Fruit fly (Drosophila melanogaster) whole organism, embryonic: ENCODE results near the gene mv.
A peak's percentile ranks its signal among the peaks of the same experiment; 100 is the strongest.

Experiments used
- Adf1 ChIP-seq: fragments of 200-800 bp; sonication (Bioruptor generic); IDR thresholded peaks from 2 replicates; pipeline ENCODE4 v1.3.6; 2022; ENCODE audit warnings: missing biosample characterization, missing genetic modification characterization
- Atf-2 ChIP-seq: fragments of 200-800 bp; sonication (Bioruptor generic); optimal IDR thresholded peaks from 2 replicates; lab custom pipeline; 2016; ENCODE audit warnings: missing biosample characterization, missing genetic modification characterization
- B-H1 ChIP-seq: fragments of 200-800 bp; sonication (Bioruptor generic); IDR thresholded peaks from 3 replicates; pipeline ENCODE4 v1.3.6; 2022; ENCODE audit warnings: missing biosample characterization, missing genetic modification characterization
- Bgb ChIP-seq: fragments of 200-800 bp; sonication (Bioruptor generic); IDR thresholded peaks from 2 replicates; pipeline ENCODE4 v1.3.6; 2022; ENCODE audit warnings: missing biosample characterization, missing genetic modification characterization; ENCODE audit not compliant: partially characterized antibody
- CG12236 ChIP-seq: fragments of 200-800 bp; sonication (Bioruptor generic); optimal IDR thresholded peaks from 2 replicates; lab custom pipeline; 2016; ENCODE audit warnings: missing biosample characterization, missing genetic modification characterization
- CG13775 ChIP-seq: fragments of 200-800 bp; sonication (Bioruptor generic); optimal IDR thresholded peaks from 3 replicates; lab custom pipeline; 2017; ENCODE audit warnings: missing biosample characterization, mild to moderate bottlenecking, missing genetic modification characterization
- CG14710 ChIP-seq: fragments of 200-800 bp; sonication (Bioruptor generic); optimal IDR thresholded peaks from 3 replicates; lab custom pipeline; 2019; ENCODE audit warnings: missing biosample characterization, mild to moderate bottlenecking, missing genetic modification characterization, moderate library complexity
- CG1529 ChIP-seq: fragments of 200-800 bp; sonication (Bioruptor generic); optimal IDR thresholded peaks from 3 replicates; lab custom pipeline; 2018; ENCODE audit warnings: missing biosample characterization, missing genetic modification characterization
- CG18764 ChIP-seq: fragments of 200-800 bp; sonication (Bioruptor generic); optimal IDR thresholded peaks from 3 replicates; lab custom pipeline; 2016; ENCODE audit warnings: missing biosample characterization, missing genetic modification characterization
- CG2712 ChIP-seq: fragments of 200-800 bp; optimal IDR thresholded peaks from 3 replicates; lab custom pipeline; 2019; ENCODE audit warnings: missing biosample characterization, mild to moderate bottlenecking, missing genetic modification characterization, moderate library complexity
- CG32532 ChIP-seq: fragments of 200-800 bp; sonication (Bioruptor generic); IDR thresholded peaks from 2 replicates; pipeline ENCODE4 v1.3.6; 2022; ENCODE audit warnings: missing biosample characterization, missing genetic modification characterization
- CG32767 ChIP-seq: fragments of 200-800 bp; sonication (Bioruptor generic); IDR thresholded peaks from 2 replicates; pipeline ENCODE4 v1.3.6; 2022; ENCODE audit warnings: missing biosample characterization, missing genetic modification characterization
- CG3407 ChIP-seq: fragments of 200-800 bp; sonication (Bioruptor generic); optimal IDR thresholded peaks from 2 replicates; lab custom pipeline; 2018; ENCODE audit warnings: missing biosample characterization, mild to moderate bottlenecking, missing genetic modification characterization
- CG3838 ChIP-seq: fragments of 200-800 bp; sonication (Bioruptor generic); optimal IDR thresholded peaks from 3 replicates; lab custom pipeline; 2016; ENCODE audit warnings: missing biosample characterization, missing genetic modification characterization
- CG4707 ChIP-seq: fragments of 200-800 bp; sonication (Bioruptor generic); optimal IDR thresholded peaks from 2 replicates; lab custom pipeline; 2018; ENCODE audit warnings: missing biosample characterization, mild to moderate bottlenecking, missing genetic modification characterization, moderate library complexity
- CG6272 ChIP-seq: fragments of 200-800 bp; sonication (Bioruptor generic); IDR thresholded peaks from 2 replicates; pipeline ENCODE4 v1.3.6; 2022; ENCODE audit warnings: missing biosample characterization, missing genetic modification characterization
- CG6689 ChIP-seq: fragments of 200-800 bp; sonication (Bioruptor generic); IDR thresholded peaks from 2 replicates; pipeline ENCODE4 v1.3.6; 2022; ENCODE audit warnings: missing biosample characterization, missing genetic modification characterization
- CG6854 ChIP-seq: fragments of 200-800 bp; sonication (Bioruptor generic); optimal IDR thresholded peaks from 3 replicates; lab custom pipeline; 2017; ENCODE audit warnings: missing biosample characterization, mild to moderate bottlenecking, missing genetic modification characterization
- CG7745 ChIP-seq: fragments of 200-800 bp; sonication (Bioruptor generic); optimal IDR thresholded peaks from 2 replicates; lab custom pipeline; 2018; ENCODE audit warnings: missing biosample characterization, mild to moderate bottlenecking, missing genetic modification characterization, moderate library complexity
- CG8944 ChIP-seq: fragments of 200-800 bp; sonication (Bioruptor generic); optimal IDR thresholded peaks from 3 replicates; lab custom pipeline; 2016; ENCODE audit warnings: missing biosample characterization, missing genetic modification characterization
- CG9437 ChIP-seq: fragments of 200-800 bp; sonication (Bioruptor generic); optimal IDR thresholded peaks from 2 replicates; lab custom pipeline; 2018; ENCODE audit warnings: missing biosample characterization, mild to moderate bottlenecking, missing genetic modification characterization
- Dek ChIP-seq: fragments of 200-800 bp; sonication (Bioruptor generic); optimal IDR thresholded peaks from 3 replicates; lab custom pipeline; 2019; ENCODE audit warnings: missing biosample characterization, mild to moderate bottlenecking, missing genetic modification characterization, moderate library complexity
- Dref ChIP-seq: fragments of 200-800 bp; sonication (Bioruptor generic); IDR thresholded peaks from 2 replicates; pipeline ENCODE4 v1.3.6; 2022; ENCODE audit warnings: missing biosample characterization, missing genetic modification characterization
- Drgx ChIP-seq: fragments of 200-800 bp; sonication (Bioruptor generic); IDR thresholded peaks from 2 replicates; pipeline ENCODE4 v1.3.6; 2022; ENCODE audit warnings: missing biosample characterization, missing genetic modification characterization
- GATAe ChIP-seq: fragments of 200-800 bp; sonication (Bioruptor generic); conservative IDR thresholded peaks from 2 replicates; pipeline ENCODE4 v1.3.6; 2022; ENCODE audit warnings: missing biosample characterization, missing genetic modification characterization
- Gug ChIP-seq: fragments of 200-800 bp; sonication (Bioruptor generic); IDR thresholded peaks from 4 replicates; pipeline ENCODE4 v1.3.6; 2022; ENCODE audit warnings: missing biosample characterization, missing genetic modification characterization
- Hand ChIP-seq: fragments of 200-800 bp; sonication (Bioruptor generic); optimal IDR thresholded peaks from 2 replicates; lab custom pipeline; 2017; ENCODE audit warnings: mild to moderate bottlenecking, missing biosample characterization, missing genetic modification reagents, missing genetic modification characterization
- HmgZ ChIP-seq: fragments of 200-800 bp; sonication (Bioruptor generic); optimal IDR thresholded peaks from 2 replicates; lab custom pipeline; 2018; ENCODE audit warnings: missing biosample characterization, mild to moderate bottlenecking, missing genetic modification characterization
- Hsf ChIP-seq: fragments of 200-800 bp; sonication (Bioruptor generic); optimal IDR thresholded peaks from 3 replicates; lab custom pipeline; 2016; ENCODE audit warnings: missing biosample characterization, missing genetic modification characterization
- Scr ChIP-seq: fragments of 200-800 bp; sonication (Bioruptor generic); IDR thresholded peaks from 2 replicates; pipeline ENCODE4 v1.3.6; 2022; ENCODE audit warnings: missing biosample characterization, missing genetic modification characterization; ENCODE audit not compliant: partially characterized antibody
- Sry-β ChIP-seq: fragments of 200-800 bp; sonication (Bioruptor generic); optimal IDR thresholded peaks from 2 replicates; lab custom pipeline; 2018; ENCODE audit warnings: missing biosample characterization, mild to moderate bottlenecking, missing genetic modification characterization, moderate library complexity
- Vsx1 ChIP-seq: fragments of 200-800 bp; sonication (Bioruptor generic); optimal IDR thresholded peaks from 2 replicates; lab custom pipeline; 2017; ENCODE audit warnings: missing biosample characterization, mild to moderate bottlenecking, missing genetic modification characterization, missing genetic modification reagents
- bigmax ChIP-seq: fragments of 200-800 bp; sonication (Bioruptor generic); optimal IDR thresholded peaks from 2 replicates; lab custom pipeline; 2018; ENCODE audit warnings: missing biosample characterization, mild to moderate bottlenecking, missing genetic modification characterization
- corto ChIP-seq: fragments of 200-800 bp; sonication (Bioruptor generic); optimal IDR thresholded peaks from 2 replicates; lab custom pipeline; 2016; ENCODE audit warnings: missing biosample characterization, mild to moderate bottlenecking, missing genetic modification characterization, moderate library complexity
- crc ChIP-seq: fragments of 200-800 bp; sonication (Bioruptor generic); optimal IDR thresholded peaks from 2 replicates; lab custom pipeline; 2016; ENCODE audit warnings: missing biosample characterization, missing genetic modification characterization
- dpn ChIP-seq, 2 experiments: fragments of 200-800 bp; sonication (Bioruptor generic); optimal IDR thresholded peaks; 3 replicates each; lab custom pipeline; 2016; ENCODE audit warnings: missing biosample characterization in 2 of 2, missing genetic modification characterization in 2 of 2
- ems ChIP-seq: fragments of 200-800 bp; sonication (Bioruptor generic); optimal IDR thresholded peaks from 3 replicates; lab custom pipeline; 2016; ENCODE audit warnings: missing biosample characterization, missing genetic modification characterization
- exex ChIP-seq: fragments of 200-800 bp; sonication (Bioruptor generic); optimal IDR thresholded peaks from 4 replicates; lab custom pipeline; 2018; ENCODE audit warnings: missing biosample characterization, mild to moderate bottlenecking, missing genetic modification characterization, moderate library complexity
- fd96Cb ChIP-seq: fragments of 200-800 bp; sonication (Bioruptor generic); optimal IDR thresholded peaks from 2 replicates; lab custom pipeline; 2018; ENCODE audit warnings: missing biosample characterization, mild to moderate bottlenecking, missing genetic modification characterization, moderate library complexity
- fru ChIP-seq: fragments of >200 bp; optimal IDR thresholded peaks from 2 replicates; lab custom pipeline; 2017
- gt ChIP-seq: fragments of 200-800 bp; sonication (Bioruptor generic); IDR thresholded peaks from 2 replicates; pipeline ENCODE4 v1.3.6; 2022; ENCODE audit warnings: missing biosample characterization, missing genetic modification characterization
- hth ChIP-seq: fragments of >200 bp; optimal IDR thresholded peaks from 2 replicates; lab custom pipeline; 2017; ENCODE audit warnings: inconsistent platforms
- nerfin-1 ChIP-seq: fragments of 200-800 bp; sonication (Bioruptor generic); optimal IDR thresholded peaks from 3 replicates; lab custom pipeline; 2019; ENCODE audit warnings: missing biosample characterization, mild to moderate bottlenecking, missing genetic modification characterization, moderate library complexity
- peb ChIP-seq: fragments of 200-800 bp; sonication (Bioruptor generic); IDR thresholded peaks from 2 replicates; pipeline ENCODE4 v1.3.6; 2022; ENCODE audit warnings: missing biosample characterization, missing genetic modification characterization
- pita ChIP-seq: fragments of 200-800 bp; sonication (Bioruptor generic); optimal IDR thresholded peaks from 2 replicates; lab custom pipeline; 2017; ENCODE audit warnings: missing biosample characterization, mild to moderate bottlenecking, missing genetic modification characterization
- salm ChIP-seq: fragments of 200-800 bp; sonication (Bioruptor generic); optimal IDR thresholded peaks from 2 replicates; lab custom pipeline; 2018; ENCODE audit warnings: missing biosample characterization, mild to moderate bottlenecking, missing genetic modification characterization
- sim ChIP-seq: fragments of 200-800 bp; sonication (Bioruptor generic); IDR thresholded peaks from 2 replicates; pipeline ENCODE4 v1.3.6; 2022; ENCODE audit warnings: missing biosample characterization, missing genetic modification characterization
- sr ChIP-seq: fragments of 200-800 bp; sonication (Bioruptor generic); IDR thresholded peaks from 3 replicates; pipeline ENCODE4 v1.3.6; 2022; ENCODE audit warnings: missing biosample characterization, missing genetic modification characterization
- sug ChIP-seq: fragments of 200-800 bp; optimal IDR thresholded peaks from 2 replicates; lab custom pipeline; 2019; ENCODE audit warnings: missing biosample characterization, mild to moderate bottlenecking, missing genetic modification characterization, moderate library complexity
- tap ChIP-seq: fragments of 200-800 bp; optimal IDR thresholded peaks from 3 replicates; lab custom pipeline; 2019; ENCODE audit warnings: missing biosample characterization, mild to moderate bottlenecking, missing genetic modification characterization, moderate library complexity
- vfl ChIP-seq: fragments of 200-800 bp; sonication (Bioruptor generic); optimal IDR thresholded peaks from 2 replicates; lab custom pipeline; 2016; ENCODE audit warnings: missing biosample characterization, missing genetic modification characterization

mv gene

dm6 chr3L:1969539-1970337 lies 5.8 kb upstream of the mv start, which contains the start of gene CG1927 (continued):
- TF ChIP-seq CG6272 (GFP tag; lab: Robert Waterston, UW) (no peak), CG18764 (no peak), CG1529 (GFP tag; lab: Kevin White, UChicago) (no peak), Dref (GFP tag; lab: Robert Waterston, UW) (no peak), CG4707 (GFP tag; lab: Kevin White, UChicago) (no peak), CG32767 (GFP tag; lab: Robert Waterston, UW) (no peak), CG3838 (GFP tag; lab: Kevin White, UChicago) (no peak), Dek (tag; lab: Kevin White, UChicago) (no peak), dpn (GFP tag; optimal IDR thresholded peaks at IDR 0.05; lab: Kevin White, UChicago) (no peak), gt (no peak), Sry-β (GFP tag; lab: Kevin White, UChicago) (no peak), CG3407 (GFP tag; lab: Kevin White, UChicago) (no peak), CG9437 (GFP tag; lab: Kevin White, UChicago) (no peak), Adf1 (GFP tag; lab: Robert Waterston, UW) (no peak), CG13775 (GFP tag; lab: Kevin White, UChicago) (no peak), corto (GFP tag; lab: Kevin White, UChicago) (no peak), crc (GFP tag; lab: Kevin White, UChicago) (no peak), Vsx1 (no peak), HmgZ (tag; lab: Kevin White, UChicago) (no peak), CG6689 (GFP tag; lab: Robert Waterston, UW) (no peak), CG7745 (tag; lab: Kevin White, UChicago) (no peak), Atf-2 (GFP tag; lab: Kevin White, UChicago) (no peak), ems (GFP tag; lab: Kevin White, UChicago) (no peak), Gug (GFP tag; lab: Robert Waterston, UW) (no peak), peb (GFP tag; lab: Robert Waterston, UW) (no peak), GATAe (no peak), Drgx (GFP tag; lab: Robert Waterston, UW) (no peak), CG14710 (tag; lab: Kevin White, UChicago) (no peak), sr (GFP tag; lab: Robert Waterston, UW) (no peak), Bgb (GFP tag; lab: Robert Waterston, UW) (peak; percentile 55; the same call in 1 of the 2 replicates), fd96Cb (tag; lab: Kevin White, UChicago) (no peak), sug (no peak), exex (tag; lab: Kevin White, UChicago) (no peak), pita (GFP tag; lab: Kevin White, UChicago) (no peak), Hsf (GFP tag; lab: Kevin White, UChicago) (no peak), CG2712 (no peak), B-H1 (GFP tag; lab: Robert Waterston, UW) (no peak), fru (lab: Kevin White, UChicago) (no peak), nerfin-1 (tag; lab: Kevin White, UChicago) (no peak), hth (no peak), Scr (GFP tag; lab: Robert Waterston, UW) (0 out of 2 replicates have a peak, but pooled peaks have one; percentile 20), tap (no peak), CG8944 (no peak), Hand (GFP tag; lab: Kevin White, UChicago) (no peak), vfl (GFP tag; lab: Kevin White, UChicago) (no peak), bigmax (GFP tag; lab: Kevin White, UChicago) (no peak), salm (tag; lab: Kevin White, UChicago) (no peak), CG6854 (GFP tag; lab: Kevin White, UChicago) (no peak), CG32532 (GFP tag; lab: Robert Waterston, UW) (no peak; the same call in 1 of the 2 replicates), sim (GFP tag; lab: Robert Waterston, UW) (no peak), CG12236 (GFP tag; lab: Kevin White, UChicago) (no peak)
